Fruit fly (Drosophila melanogaster) whole organism, adult: Measurements from ENCODE around the gene CG14107.

Experiments
- CG11617 ChIP-seq: fragments of 200-800 bp; sonication (Bioruptor generic); optimal IDR thresholded peaks from 2 replicates; lab custom pipeline; 2017; ENCODE audit warnings: mild to moderate bottlenecking, missing biosample characterization, missing genetic modification reagents, missing genetic modification characterization
- CG12768 ChIP-seq: fragments of 200-800 bp; sonication (Bioruptor generic); optimal IDR thresholded peaks from 2 replicates; lab custom pipeline; 2017; ENCODE audit warnings: missing biosample characterization, missing genetic modification characterization, mild to moderate bottlenecking, moderate library complexity, missing genetic modification reagents
- CG14711 ChIP-seq: fragments of 200-800 bp; sonication (Bioruptor generic); optimal IDR thresholded peaks from 2 replicates; lab custom pipeline; 2018; ENCODE audit warnings: missing biosample characterization, mild to moderate bottlenecking, missing genetic modification characterization, moderate library complexity
- CG1620 ChIP-seq: fragments of 200-800 bp; sonication (Bioruptor generic); optimal IDR thresholded peaks from 2 replicates; lab custom pipeline; 2016; ENCODE audit warnings: missing biosample characterization, missing genetic modification characterization
- CG33017 ChIP-seq: fragments of 200-800 bp; sonication (Bioruptor generic); optimal IDR thresholded peaks from 2 replicates; lab custom pipeline; 2018; ENCODE audit warnings: missing biosample characterization, mild to moderate bottlenecking, missing genetic modification characterization, moderate library complexity
- CG5204 ChIP-seq: fragments of 200-800 bp; sonication (Bioruptor generic); optimal IDR thresholded peaks from 2 replicates; lab custom pipeline; 2016; ENCODE audit warnings: missing biosample characterization, missing genetic modification characterization
- CG7045 ChIP-seq: fragments of 200-800 bp; sonication (Bioruptor generic); optimal IDR thresholded peaks from 2 replicates; lab custom pipeline; 2017; ENCODE audit warnings: missing biosample characterization, mild to moderate bottlenecking, missing genetic modification characterization
- CG7101 ChIP-seq: fragments of 200-800 bp; sonication (Bioruptor generic); optimal IDR thresholded peaks from 2 replicates; lab custom pipeline; 2018; ENCODE audit warnings: missing biosample characterization, mild to moderate bottlenecking, missing genetic modification characterization, moderate library complexity
- Clk ChIP-seq: fragments of 200-800 bp; sonication (Bioruptor generic); optimal IDR thresholded peaks from 2 replicates; lab custom pipeline; 2017; ENCODE audit warnings: missing biosample characterization, missing genetic modification characterization
- Crg-1 ChIP-seq: fragments of 200-800 bp; sonication (Bioruptor generic); optimal IDR thresholded peaks from 2 replicates; lab custom pipeline; 2016; ENCODE audit warnings: missing biosample characterization, missing genetic modification characterization
- Hr96 ChIP-seq: fragments of 200-800 bp; sonication (Bioruptor generic); optimal IDR thresholded peaks from 2 replicates; lab custom pipeline; 2016; ENCODE audit warnings: missing biosample characterization, missing genetic modification characterization
- Mnt ChIP-seq: fragments of 200-800 bp; sonication (Bioruptor generic); optimal IDR thresholded peaks from 2 replicates; lab custom pipeline; 2016; ENCODE audit warnings: missing biosample characterization, mild to moderate bottlenecking, missing genetic modification characterization
- bab1 ChIP-seq: fragments of 200-800 bp; sonication (Bioruptor generic); optimal IDR thresholded peaks from 3 replicates; lab custom pipeline; 2019; ENCODE audit warnings: missing biosample characterization, mild to moderate bottlenecking, missing genetic modification characterization, moderate library complexity
- cic ChIP-seq: fragments of 200-800 bp; sonication (Bioruptor generic); optimal IDR thresholded peaks from 2 replicates; lab custom pipeline; 2017; ENCODE audit warnings: missing biosample characterization, mild to moderate bottlenecking, missing genetic modification characterization, moderate library complexity
- cnc ChIP-seq, 2 experiments: fragments of >200 bp; optimal IDR thresholded peaks; 2 replicates each; lab custom pipeline; 2017
- kay ChIP-seq: fragments of 200-800 bp; sonication (Bioruptor generic); peaks from one replicate; lab custom pipeline; 2016; ENCODE audit warnings: missing biosample characterization, missing genetic modification characterization, borderline replicate concordance
- ovo ChIP-seq: fragments of 200-800 bp; sonication (Bioruptor generic); optimal IDR thresholded peaks from 2 replicates; lab custom pipeline; 2016; ENCODE audit warnings: missing biosample characterization, missing genetic modification characterization
- pad ChIP-seq: fragments of 200-800 bp; sonication (Bioruptor generic); optimal IDR thresholded peaks from 3 replicates; lab custom pipeline; 2017; ENCODE audit warnings: missing biosample characterization, missing genetic modification characterization, mild to moderate bottlenecking, moderate library complexity, missing genetic modification reagents
- tj ChIP-seq: fragments of 200-800 bp; sonication (Bioruptor generic); optimal IDR thresholded peaks from 3 replicates; lab custom pipeline; 2017; ENCODE audit warnings: missing biosample characterization, mild to moderate bottlenecking, missing genetic modification characterization, moderate library complexity
- toe ChIP-seq: fragments of 200-800 bp; sonication (Bioruptor generic); optimal IDR thresholded peaks from 2 replicates; lab custom pipeline; 2016; ENCODE audit warnings: missing biosample characterization, missing genetic modification characterization

CG14107 gene

dm6 chr3L:13420212-13420611 lies 39.1 kb upstream of the CG14107 start:
- TF ChIP-seq cnc (optimal IDR thresholded peaks at IDR 0.05; lab: Kevin White, UChicago) (no peak), kay (GFP tag; lab: Kevin White, UChicago) (peak; percentile 15)

DNA sequence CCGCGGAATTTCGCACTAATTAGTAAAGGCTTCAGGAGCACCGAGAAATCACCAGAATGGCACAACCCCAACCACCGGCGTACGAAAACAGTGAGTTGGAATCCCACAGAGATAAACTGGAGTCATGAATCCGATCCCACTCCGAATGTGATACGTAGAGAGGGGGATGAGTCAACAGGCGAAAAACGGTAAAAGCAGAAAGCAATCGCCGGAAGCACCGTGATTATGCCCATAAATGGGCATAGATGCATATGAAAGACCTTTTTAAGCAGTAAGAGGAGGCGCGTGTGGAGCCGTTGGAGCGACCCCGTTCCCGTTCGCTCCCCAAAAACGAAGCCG lies 31.7 kb upstream of the CG14107 start:
- TF ChIP-seq tj (GFP tag; lab: Kevin White, UChicago): peak; percentile 36
- no peak for TF ChIP-seq Hr96 (GFP tag; lab: Kevin White, UChicago)
- TF ChIP-seq pad: peak; percentile 34

- TF ChIP-seq bab1 (GFP tag; lab: Kevin White, UChicago): no peak
- TF ChIP-seq Crg-1: peak; percentile 1
- TF ChIP-seq CG5204: peak; percentile 38
- TF ChIP-seq CG11617: peak; percentile 41
- TF ChIP-seq CG12768 (GFP tag; lab: Kevin White, UChicago): no peak
- no peak for TF ChIP-seq Clk (GFP tag; lab: Kevin White, UChicago)
- TF ChIP-seq tj (GFP tag; lab: Kevin White, UChicago): no peak
- TF ChIP-seq kay (GFP tag; lab: Kevin White, UChicago): peak; percentile 71
- peak; percentile 4 for TF ChIP-seq Mnt (GFP tag; lab: Kevin White, UChicago)
- TF ChIP-seq CG7045 (GFP tag; lab: Kevin White, UChicago): peak; percentile 26
- peak; percentile 12 for TF ChIP-seq CG14711
- TF ChIP-seq Hr96 (GFP tag; lab: Kevin White, UChicago): no peak
- peak; percentile 43 for TF ChIP-seq toe
- TF ChIP-seq CG7101 (tag; lab: Kevin White, UChicago): peak; percentile 7
- peak; percentile 37 for TF ChIP-seq pad
- TF ChIP-seq cic (GFP tag; lab: Kevin White, UChicago): no peak
- TF ChIP-seq CG1620 (GFP tag; lab: Kevin White, UChicago): no peak
- no peak for TF ChIP-seq CG33017
- TF ChIP-seq ovo (GFP tag; lab: Kevin White, UChicago): no peak
- no peak for TF ChIP-seq cnc (optimal IDR thresholded peaks at IDR 0.05; lab: Kevin White, UChicago)
These were observed 31.2 kb upstream of the CG14107 start, which contains the start of the genes CG10222 and flr for dm6 chr3L:13412200-13412885. CG10222 (minus strand) TSS chr3L:13412453. flr (plus strand) TSS chr3L:13412843.

dm6 chr3L:13410999-13411398 lies 29.9 kb upstream of the CG14107 start:
- no peak for TF ChIP-seq pad
- no peak for TF ChIP-seq Hr96 (GFP tag; lab: Kevin White, UChicago)
- no peak for TF ChIP-seq Crg-1
- no peak for TF ChIP-seq Clk (GFP tag; lab: Kevin White, UChicago)
- TF ChIP-seq CG14711: no peak
- TF ChIP-seq CG12768 (GFP tag; lab: Kevin White, UChicago): no peak
- no peak for TF ChIP-seq tj (GFP tag; lab: Kevin White, UChicago)
- no peak for TF ChIP-seq CG11617
- no peak for TF ChIP-seq CG7101 (tag; lab: Kevin White, UChicago)
- TF ChIP-seq bab1 (GFP tag; lab: Kevin White, UChicago): no peak
- TF ChIP-seq cic (GFP tag; lab: Kevin White, UChicago): no peak
- TF ChIP-seq CG7045 (GFP tag; lab: Kevin White, UChicago): no peak
- no peak for TF ChIP-seq Mnt (GFP tag; lab: Kevin White, UChicago)
- TF ChIP-seq CG1620 (GFP tag; lab: Kevin White, UChicago): no peak
- no peak for TF ChIP-seq CG5204
- no peak for TF ChIP-seq cnc (optimal IDR thresholded peaks at IDR 0.05; lab: Kevin White, UChicago)
- TF ChIP-seq ovo (GFP tag; lab: Kevin White, UChicago): no peak
- no peak for TF ChIP-seq CG33017

DNA sequence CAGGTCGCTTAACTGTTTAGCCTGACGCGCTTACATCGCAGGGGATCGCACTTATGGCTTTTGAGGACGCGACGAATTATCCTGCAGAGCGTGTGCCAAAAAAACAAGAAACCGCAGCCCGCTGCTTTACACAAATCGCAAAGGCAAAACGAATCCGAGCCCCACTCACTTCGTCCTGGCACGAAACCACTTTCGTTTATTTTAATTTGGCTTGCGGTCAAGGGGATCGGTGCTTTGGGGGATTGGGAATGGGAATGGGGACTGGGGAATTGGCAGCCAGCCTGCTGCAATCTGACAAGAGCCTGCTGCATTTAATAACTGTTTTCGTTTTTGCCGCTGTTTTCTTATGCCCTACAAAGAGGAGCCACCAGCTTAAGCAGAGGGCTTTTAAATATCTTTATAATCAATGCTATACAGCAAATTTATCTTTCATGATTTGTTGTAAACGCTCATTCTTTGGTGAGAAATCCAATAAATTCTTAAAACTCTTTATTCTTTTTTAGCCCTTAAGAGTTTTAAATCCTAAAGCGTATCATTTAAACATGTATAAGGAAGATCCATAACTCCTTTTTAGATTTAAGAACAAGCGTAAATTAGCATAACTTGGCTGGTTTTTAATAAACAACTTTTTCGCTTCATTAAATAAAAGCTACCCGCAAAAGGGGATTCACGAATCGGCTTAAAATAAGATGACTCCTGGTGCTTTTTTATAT lies 28.8 kb upstream of the CG14107 start:
- TF ChIP-seq CG1620 (GFP tag; lab: Kevin White, UChicago) (no peak), CG5204 (no peak), CG33017 (no peak), kay (GFP tag; lab: Kevin White, UChicago) (peak; percentile 23)

DNA sequence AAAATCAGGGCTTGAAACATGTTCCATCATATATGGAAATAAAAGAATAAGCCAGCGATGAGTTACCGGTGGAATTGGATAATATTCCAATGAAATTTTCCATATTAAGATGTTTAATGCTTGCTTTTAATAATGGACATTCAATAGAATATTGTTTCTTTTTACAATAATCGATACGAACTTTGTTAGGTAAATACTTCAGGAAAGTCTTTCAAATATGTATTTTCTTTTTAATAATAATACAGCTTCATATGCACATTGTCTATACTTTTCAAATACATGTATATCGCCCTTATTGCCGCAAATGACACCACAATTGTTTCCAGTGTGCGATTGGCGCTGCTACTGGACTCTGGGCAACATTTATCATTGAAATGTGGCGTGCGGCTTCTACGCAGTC lies 25.7 kb upstream of the CG14107 start:
- TF ChIP-seq cic (GFP tag; lab: Kevin White, UChicago) (no peak), bab1 (GFP tag; lab: Kevin White, UChicago) (no peak), pad (no peak), CG33017 (no peak), CG11617 (no peak), Mnt (GFP tag; lab: Kevin White, UChicago) (no peak)

DNA sequence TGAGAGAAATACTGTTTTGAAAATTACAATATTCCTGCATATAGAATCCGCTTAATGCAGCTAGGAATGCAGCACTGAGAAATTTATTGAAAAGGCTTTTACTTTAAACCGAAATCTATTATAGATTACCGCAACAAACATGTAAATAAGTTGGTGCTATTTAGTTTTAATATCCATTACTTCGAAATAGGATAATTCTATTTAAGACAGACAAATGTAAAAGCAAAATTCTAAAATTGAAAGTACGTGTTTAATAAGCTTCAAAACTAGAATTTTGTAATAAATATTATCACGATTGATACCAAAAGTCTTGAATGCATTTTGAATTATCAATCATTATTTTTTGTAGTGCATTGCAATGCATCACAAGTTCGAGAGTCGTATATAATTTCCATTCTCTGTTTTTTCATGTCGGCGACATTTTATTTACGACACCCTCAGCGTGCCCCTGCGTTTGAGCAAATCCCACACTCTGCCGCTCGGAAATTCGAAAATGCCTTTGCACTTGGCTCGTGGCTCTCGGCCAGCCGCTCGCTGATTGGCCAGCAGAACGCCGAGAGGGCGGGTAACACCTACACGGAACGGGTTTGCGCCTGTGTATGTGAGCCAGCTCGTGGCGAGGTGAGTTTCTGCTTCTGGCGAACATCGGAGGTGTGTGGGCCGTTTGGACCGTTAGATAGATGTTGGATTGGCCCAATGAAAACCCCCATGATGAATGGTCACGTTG lies 22.2 kb upstream of the CG14107 start:
- no peak for TF ChIP-seq Hr96 (GFP tag; lab: Kevin White, UChicago)
